Fruit fly (Drosophila melanogaster) whole organism, prepupa: ENCODE results near the gene CG7065.

Source experiments
- Blimp-1 ChIP-seq: fragments of 200-800 bp; sonication (Bioruptor generic); optimal IDR thresholded peaks from 3 replicates; lab custom pipeline; 2017; ENCODE audit warnings: missing biosample characterization, missing genetic modification characterization, mild to moderate bottlenecking, moderate library complexity, missing genetic modification reagents
- CG11294 ChIP-seq: fragments of 200-800 bp; sonication (Bioruptor generic); IDR thresholded peaks from 2 replicates; pipeline ENCODE4 v1.3.6; 2022; ENCODE audit warnings: missing biosample characterization, missing genetic modification characterization
- CG11902 ChIP-seq: fragments of 200-800 bp; sonication (Bioruptor generic); optimal IDR thresholded peaks from 3 replicates; lab custom pipeline; 2016; ENCODE audit warnings: missing biosample characterization, missing genetic modification characterization
- CG15336 ChIP-seq: fragments of 200-800 bp; sonication (Bioruptor generic); IDR thresholded peaks from 2 replicates; pipeline ENCODE4 v1.3.6; 2022; ENCODE audit warnings: missing biosample characterization, missing genetic modification characterization
- CG3032 ChIP-seq: fragments of 200-800 bp; optimal IDR thresholded peaks from 2 replicates; lab custom pipeline; 2019; ENCODE audit warnings: missing biosample characterization, mild to moderate bottlenecking, missing genetic modification characterization, moderate library complexity
- CG32006 ChIP-seq: fragments of 200-800 bp; sonication (Bioruptor generic); optimal IDR thresholded peaks from 3 replicates; lab custom pipeline; 2017; ENCODE audit warnings: missing biosample characterization, mild to moderate bottlenecking, missing genetic modification characterization
- CG34406 ChIP-seq: fragments of 200-800 bp; sonication (Bioruptor generic); optimal IDR thresholded peaks from 3 replicates; lab custom pipeline; 2016; ENCODE audit warnings: missing biosample characterization, missing genetic modification characterization
- CG6163 ChIP-seq: fragments of 200-800 bp; sonication (Bioruptor generic); IDR thresholded peaks from 3 replicates; pipeline ENCODE4 v1.3.6; 2022; ENCODE audit warnings: missing biosample characterization, missing genetic modification characterization
- CG6808 ChIP-seq: fragments of 200-800 bp; sonication (Bioruptor generic); optimal IDR thresholded peaks from 3 replicates; lab custom pipeline; 2017; ENCODE audit warnings: missing biosample characterization, missing genetic modification characterization, mild to moderate bottlenecking, moderate library complexity, missing genetic modification reagents
- CG6854 ChIP-seq: fragments of 200-800 bp; sonication (Bioruptor generic); optimal IDR thresholded peaks from 2 replicates; lab custom pipeline; 2017; ENCODE audit warnings: missing biosample characterization, mild to moderate bottlenecking, missing genetic modification characterization
- CG7368 ChIP-seq: fragments of 200-800 bp; sonication (Bioruptor generic); optimal IDR thresholded peaks from 3 replicates; lab custom pipeline; 2016; ENCODE audit warnings: missing biosample characterization, missing genetic modification characterization
- CG9139 ChIP-seq: fragments of 200-800 bp; sonication (Bioruptor generic); optimal IDR thresholded peaks from 3 replicates; lab custom pipeline; 2017; ENCODE audit warnings: missing biosample characterization, mild to moderate bottlenecking, missing genetic modification characterization
- Eip78C ChIP-seq: fragments of 200-800 bp; sonication (Bioruptor generic); peaks from one replicate; lab custom pipeline; 2016; ENCODE audit warnings: missing biosample characterization, missing genetic modification characterization
- Eip93F ChIP-seq: fragments of 200-800 bp; sonication (Bioruptor generic); optimal IDR thresholded peaks from 2 replicates; lab custom pipeline; 2016; ENCODE audit warnings: missing biosample characterization, mild to moderate bottlenecking, missing genetic modification characterization
- Ets21C ChIP-seq: fragments of 200-800 bp; sonication (Bioruptor generic); optimal IDR thresholded peaks from 3 replicates; lab custom pipeline; 2016; ENCODE audit warnings: missing biosample characterization, missing genetic modification characterization
- Ets96B ChIP-seq: fragments of 200-800 bp; optimal IDR thresholded peaks from 2 replicates; lab custom pipeline; 2019; ENCODE audit warnings: missing biosample characterization, mild to moderate bottlenecking, missing genetic modification characterization, moderate library complexity
- Hr38 ChIP-seq: sonication (Bioruptor generic); optimal IDR thresholded peaks from 2 replicates; lab custom pipeline; 2016; ENCODE audit warnings: missing biosample characterization, missing genetic modification characterization
- Hr39 ChIP-seq: fragments of 200-800 bp; sonication (Bioruptor generic); optimal IDR thresholded peaks from 2 replicates; lab custom pipeline; 2016; ENCODE audit warnings: missing biosample characterization, missing genetic modification characterization
- Hr4 ChIP-seq: fragments of 200-800 bp; sonication (Bioruptor generic); optimal IDR thresholded peaks from 3 replicates; lab custom pipeline; 2016; ENCODE audit warnings: missing biosample characterization, missing genetic modification characterization
- OdsH ChIP-seq: fragments of 200-800 bp; sonication (Bioruptor generic); optimal IDR thresholded peaks from 3 replicates; lab custom pipeline; 2016; ENCODE audit warnings: missing biosample characterization, missing genetic modification characterization
- Smox ChIP-seq: fragments of 200-800 bp; sonication (Bioruptor generic); optimal IDR thresholded peaks from 3 replicates; lab custom pipeline; 2016; ENCODE audit warnings: missing biosample characterization, missing genetic modification characterization
- Sox15 ChIP-seq: fragments of 200-800 bp; sonication (Bioruptor generic); optimal IDR thresholded peaks from 3 replicates; lab custom pipeline; 2016; ENCODE audit warnings: missing biosample characterization, missing genetic modification characterization
- cyc ChIP-seq: fragments of 200-800 bp; sonication (Bioruptor generic); optimal IDR thresholded peaks from 3 replicates; lab custom pipeline; 2016; ENCODE audit warnings: missing biosample characterization, missing genetic modification characterization
- dac ChIP-seq: fragments of 200-800 bp; sonication (Bioruptor generic); optimal IDR thresholded peaks from 2 replicates; lab custom pipeline; 2017; ENCODE audit warnings: missing biosample characterization, mild to moderate bottlenecking, missing genetic modification characterization
- dsx ChIP-seq: fragments of 200-800 bp; optimal IDR thresholded peaks from 3 replicates; lab custom pipeline; 2019; ENCODE audit warnings: missing biosample characterization, mild to moderate bottlenecking, missing genetic modification characterization, moderate library complexity; ENCODE audit not compliant: poor library complexity, severe bottlenecking
- eg ChIP-seq: fragments of 200-800 bp; sonication (Bioruptor generic); IDR thresholded peaks from 3 replicates; pipeline ENCODE4 v1.3.6; 2022; ENCODE audit warnings: missing biosample characterization, missing genetic modification characterization
- fd59A ChIP-seq: fragments of 200-800 bp; sonication (Bioruptor generic); optimal IDR thresholded peaks from 2 replicates; lab custom pipeline; 2017; ENCODE audit warnings: missing biosample characterization, mild to moderate bottlenecking, missing genetic modification characterization, missing genetic modification reagents
- fd85E ChIP-seq: fragments of 200-800 bp; sonication (Bioruptor generic); optimal IDR thresholded peaks from 3 replicates; lab custom pipeline; 2016; ENCODE audit warnings: missing biosample characterization, missing genetic modification characterization
- lz ChIP-seq: fragments of 200-800 bp; sonication (Bioruptor generic); optimal IDR thresholded peaks from 3 replicates; lab custom pipeline; 2016; ENCODE audit warnings: missing biosample characterization, missing genetic modification characterization
- net ChIP-seq: fragments of 200-800 bp; sonication (Bioruptor generic); optimal IDR thresholded peaks from 3 replicates; lab custom pipeline; 2016; ENCODE audit warnings: missing biosample characterization, missing genetic modification characterization
- salr ChIP-seq, 2 experiments: fragments of 200-800 bp; sonication (Bioruptor generic); optimal IDR thresholded peaks; 3 replicates each; lab custom pipeline; 2016 to 2018; ENCODE audit warnings: missing biosample characterization in 2 of 2, missing genetic modification characterization in 2 of 2, mild to moderate bottlenecking in 1 of 2
- spab ChIP-seq: fragments of 200-800 bp; sonication (Bioruptor generic); optimal IDR thresholded peaks from 2 replicates; lab custom pipeline; 2017; ENCODE audit warnings: missing biosample characterization, mild to moderate bottlenecking, missing genetic modification characterization, missing genetic modification reagents
- ss ChIP-seq, 2 experiments: fragments of 200-800 bp; sonication (Bioruptor generic); optimal IDR thresholded peaks; 2 replicates in 1 of 2; 3 replicates in 1 of 2; lab custom pipeline; 2017 to 2018; ENCODE audit warnings: mild to moderate bottlenecking in 2 of 2, missing biosample characterization in 2 of 2, missing genetic modification characterization in 2 of 2, moderate library complexity in 1 of 2
- svp ChIP-seq: fragments of 200-800 bp; sonication (Bioruptor generic); peaks from one replicate; lab custom pipeline; 2016; ENCODE audit warnings: missing biosample characterization, missing genetic modification characterization
- topi ChIP-seq: fragments of 200-800 bp; sonication (Bioruptor generic); optimal IDR thresholded peaks from 3 replicates; lab custom pipeline; 2016; ENCODE audit warnings: missing biosample characterization, missing genetic modification characterization
- vri ChIP-seq: fragments of 200-800 bp; sonication (Bioruptor generic); optimal IDR thresholded peaks from 3 replicates; lab custom pipeline; 2016; ENCODE audit warnings: missing biosample characterization, mild to moderate bottlenecking, missing genetic modification characterization

CG7065 gene

dm6 chrX:9129436-9129835 lies 12.9 kb upstream of the CG7065 start:
- TF ChIP-seq CG6808 (GFP tag; lab: Kevin White, UChicago) (no peak), CG6854 (GFP tag; lab: Kevin White, UChicago) (no peak), fd85E (GFP tag; lab: Kevin White, UChicago) (no peak), Eip93F (GFP tag; lab: Kevin White, UChicago) (no peak), spab (no peak), CG3032 (tag; lab: Kevin White, UChicago) (no peak), OdsH (no peak), lz (no peak)

dm6 chrX:9130243-9130642 lies 12.1 kb upstream of the CG7065 start:
- TF ChIP-seq fd85E (GFP tag; lab: Kevin White, UChicago) (no peak), vri (GFP tag; lab: Kevin White, UChicago) (no peak), net (GFP tag; lab: Kevin White, UChicago) (no peak), Hr39 (GFP tag; lab: Kevin White, UChicago) (no peak), dsx (no peak), Hr4 (GFP tag; lab: Kevin White, UChicago) (no peak), Ets21C (GFP tag; lab: Kevin White, UChicago) (no peak), Smox (GFP tag; lab: Kevin White, UChicago) (no peak), Sox15 (GFP tag; lab: Kevin White, UChicago) (no peak), CG7368 (GFP tag; lab: Kevin White, UChicago) (no peak), Eip93F (GFP tag; lab: Kevin White, UChicago) (no peak), ss (GFP tag; optimal IDR thresholded peaks at IDR 0.05; lab: Kevin White, UChicago) (no peak), CG34406 (no peak), cyc (no peak), CG6808 (GFP tag; lab: Kevin White, UChicago) (no peak), CG15336 (no peak), Eip78C (no peak), dac (GFP tag; lab: Kevin White, UChicago) (no peak)

dm6 chrX:9131523-9131922 lies 10.8 kb upstream of the CG7065 start:
- TF ChIP-seq CG6163, result no peak
- no peak for TF ChIP-seq Hr38 (GFP tag; lab: Kevin White, UChicago)
- TF ChIP-seq eg, result no peak
- TF ChIP-seq fd59A (GFP tag; lab: Kevin White, UChicago), result no peak
- no peak for TF ChIP-seq CG11902
- no peak for TF ChIP-seq CG34406
- TF ChIP-seq salr (GFP tag; optimal IDR thresholded peaks at IDR 0.05; lab: Kevin White, UChicago), result no peak

- TF ChIP-seq Blimp-1 (GFP tag; lab: Kevin White, UChicago) (no peak), svp (GFP tag; lab: Kevin White, UChicago) (no peak), topi (GFP tag; lab: Kevin White, UChicago) (no peak), CG11294 (GFP tag; lab: Robert Waterston, UW) (no peak), CG34406 (no peak), CG9139 (GFP tag; lab: Kevin White, UChicago) (no peak), Ets96B (tag; lab: Kevin White, UChicago) (no peak), CG32006 (GFP tag; lab: Kevin White, UChicago) (no peak)
Measured at dm6 chrX:9132589-9133237, 9.6 kb upstream of the CG7065 start.
